Fruit fly (Drosophila melanogaster): ENCODE results near the gene CG7202.

CG7202 gene

dm6 chr3L:21536857-21537256 is 44.3 kb upstream of the CG7202 start, which contains the start of gene Rpn10 (continued):
- TF ChIP-seq CG32772 (GFP tag; IDR thresholded peaks at IDR 0.05) = no peak
- TF ChIP-seq CG32532 (GFP tag; IDR thresholded peaks at IDR 0.05) = peak; percentile 71
- no peak for TF ChIP-seq CG10209 (GFP tag; optimal IDR thresholded peaks at IDR 0.05)
- no peak for TF ChIP-seq sd (tag; optimal IDR thresholded peaks at IDR 0.05)
- TF ChIP-seq yki (optimal IDR thresholded peaks at IDR 0.05) = no peak
- TF ChIP-seq Sry-δ (GFP tag; optimal IDR thresholded peaks at IDR 0.05) = peak; percentile 81
- TF ChIP-seq lbe (GFP tag; optimal IDR thresholded peaks at IDR 0.05) = no peak
- TF ChIP-seq CG12942 (GFP tag; optimal IDR thresholded peaks at IDR 0.05) = no peak
- TF ChIP-seq stwl (tag; optimal IDR thresholded peaks at IDR 0.05) = peak; percentile 89
- TF ChIP-seq ewg (GFP tag; optimal IDR thresholded peaks at IDR 0.05) = no peak
- TF ChIP-seq Hr3 (GFP tag; optimal IDR thresholded peaks at IDR 0.05) = no peak
- TF ChIP-seq CG17802 (tag; optimal IDR thresholded peaks at IDR 0.05) = no peak
- no peak for TF ChIP-seq CG7786 (GFP tag; optimal IDR thresholded peaks at IDR 0.05)
- no peak for TF ChIP-seq Aef1 (GFP tag; IDR thresholded peaks at IDR 0.05)
- peak; percentile 40 for TF ChIP-seq chn (GFP tag; optimal IDR thresholded peaks at IDR 0.05)
- peak; percentile 26 for TF ChIP-seq pum (GFP tag; optimal IDR thresholded peaks at IDR 0.05)
- peak; percentile 97 for TF ChIP-seq Scr (GFP tag; IDR thresholded peaks at IDR 0.05; ENCODE audit: partially characterized antibody)
- TF ChIP-seq cg (GFP tag; optimal IDR thresholded peaks at IDR 0.05) = no peak
- TF ChIP-seq lab (GFP tag; optimal IDR thresholded peaks at IDR 0.05) = no peak
- no peak for TF ChIP-seq CG14965 (GFP tag; optimal IDR thresholded peaks at IDR 0.05; ENCODE audit: borderline replicate concordance)
- TF ChIP-seq nom (GFP tag; optimal IDR thresholded peaks at IDR 0.05) = peak; percentile 8
- peak; percentile 24 for TF ChIP-seq twi (tag; optimal IDR thresholded peaks at IDR 0.05)
- TF ChIP-seq bigmax (GFP tag; optimal IDR thresholded peaks at IDR 0.05) = no peak
- TF ChIP-seq CG4617 (GFP tag; optimal IDR thresholded peaks at IDR 0.05; ENCODE audit: borderline replicate concordance) = peak; percentile 88
- TF ChIP-seq Elba2 (GFP tag; optimal IDR thresholded peaks at IDR 0.05) = no peak
- TF ChIP-seq CG2889 (GFP tag; IDR thresholded peaks at IDR 0.05) = no peak
- TF ChIP-seq gsb-n (tag; optimal IDR thresholded peaks at IDR 0.05) = no peak
- no peak for TF ChIP-seq CG33557 (GFP tag; optimal IDR thresholded peaks at IDR 0.05)
- TF ChIP-seq CG6854 (GFP tag; optimal IDR thresholded peaks at IDR 0.05) = no peak
- no peak for TF ChIP-seq toy (GFP tag; IDR thresholded peaks at IDR 0.05)
- no peak for TF ChIP-seq fd102C (GFP tag; optimal IDR thresholded peaks at IDR 0.05)
- TF ChIP-seq Stat92E (GFP tag; optimal IDR thresholded peaks at IDR 0.05) = peak in 1 of 3 experiments; percentile 12
- no peak for TF ChIP-seq br (optimal IDR thresholded peaks at IDR 0.05)
- TF ChIP-seq row (GFP tag; IDR thresholded peaks at IDR 0.05) = peak; percentile 85
- no peak for TF ChIP-seq ftz-f1 (GFP tag; optimal IDR thresholded peaks at IDR 0.05)
- no peak for TF ChIP-seq CG3065 (GFP tag; optimal IDR thresholded peaks at IDR 0.05)
- peak; percentile 97 for TF ChIP-seq vnd (GFP tag; IDR thresholded peaks at IDR 0.05; ENCODE audit: partially characterized antibody)
- TF ChIP-seq Atf-2 (GFP tag; optimal IDR thresholded peaks at IDR 0.05) = no peak
- no peak for TF ChIP-seq CG13296 (GFP tag; optimal IDR thresholded peaks at IDR 0.05)
- no peak for TF ChIP-seq crp (GFP tag; optimal IDR thresholded peaks at IDR 0.05)
- TF ChIP-seq ems (GFP tag; optimal IDR thresholded peaks at IDR 0.05) = no peak
- no peak for TF ChIP-seq CG31441 (GFP tag; IDR thresholded peaks at IDR 0.05)
- TF ChIP-seq nerfin-2 (GFP tag; IDR thresholded peaks at IDR 0.05; ENCODE audit: partially characterized antibody) = peak; percentile 90
- TF ChIP-seq slou (GFP tag; optimal IDR thresholded peaks at IDR 0.05) = no peak
- no peak for TF ChIP-seq Taf1 (GFP tag; IDR thresholded peaks at IDR 0.05)
- no peak for TF ChIP-seq sens-2 (GFP tag; IDR thresholded peaks at IDR 0.05)
- no peak for TF ChIP-seq Vsx1 (GFP tag; optimal IDR thresholded peaks at IDR 0.05)
- TF ChIP-seq wor (GFP tag; IDR thresholded peaks at IDR 0.05) = no peak
- TF ChIP-seq CG4820 (GFP tag; optimal IDR thresholded peaks at IDR 0.05) = no peak
- TF ChIP-seq her (GFP tag; optimal IDR thresholded peaks at IDR 0.05) = no peak
- TF ChIP-seq chm (GFP tag; IDR thresholded peaks at IDR 0.05) = no peak
- TF ChIP-seq Optix (GFP tag; IDR thresholded peaks at IDR 0.05) = no peak
